Worm (Caenorhabditis elegans) whole organism, L2 larva: Measurements from ENCODE around the gene C16B8.4.

Experiments
- C34F6.9 ChIP-seq: fragments of 150-350 bp; optimal IDR thresholded peaks from 2 replicates; lab custom pipeline; 2014; ENCODE audit warnings: missing biosample characterization, missing genetic modification characterization
- F13H6.1 ChIP-seq: sonication (generic microtip); optimal IDR thresholded peaks from 2 replicates; lab custom pipeline; 2016; ENCODE audit warnings: missing genetic modification characterization, missing compliant biosample characterization
- R02D3.7 ChIP-seq: fragments of 150-350 bp; optimal IDR thresholded peaks from 2 replicates; lab custom pipeline; 2014; ENCODE audit warnings: missing biosample characterization, missing genetic modification characterization
- aly-2 ChIP-seq: fragments of 150-350 bp; optimal IDR thresholded peaks from 2 replicates; lab custom pipeline; 2014; ENCODE audit warnings: missing biosample characterization, missing genetic modification characterization
- blmp-1 ChIP-seq: sonication (generic microtip); optimal IDR thresholded peaks from 2 replicates; lab custom pipeline; 2017; ENCODE audit warnings: missing genetic modification characterization, mild to moderate bottlenecking, missing compliant biosample characterization, antibody characterized with exemption, moderate library complexity; ENCODE audit not compliant: insufficient read depth
- ceh-16 ChIP-seq: fragments of 150-350 bp; optimal IDR thresholded peaks from 2 replicates; lab custom pipeline; 2014; ENCODE audit warnings: missing biosample characterization, missing genetic modification characterization
- ceh-82 ChIP-seq: fragments of 150-350 bp; optimal IDR thresholded peaks from 2 replicates; lab custom pipeline; 2014; ENCODE audit warnings: missing biosample characterization, missing genetic modification characterization
- crh-2 ChIP-seq: sonication (generic microtip); optimal IDR thresholded peaks from 2 replicates; lab custom pipeline; 2017; ENCODE audit warnings: missing biosample characterization, missing genetic modification characterization
- elt-1 ChIP-seq: fragments of 150-350 bp; optimal IDR thresholded peaks from 2 replicates; lab custom pipeline; 2014; ENCODE audit warnings: missing biosample characterization, missing genetic modification characterization
- fos-1 ChIP-seq: fragments of 150-350 bp; optimal IDR thresholded peaks from 2 replicates; lab custom pipeline; 2014; ENCODE audit warnings: missing biosample characterization, missing genetic modification characterization
- gmeb-1 ChIP-seq: fragments of 150-350 bp; optimal IDR thresholded peaks from 2 replicates; lab custom pipeline; 2014; ENCODE audit warnings: missing biosample characterization, missing genetic modification characterization
- lin-39 ChIP-seq: fragments of 150-350 bp; optimal IDR thresholded peaks from 2 replicates; lab custom pipeline; 2014; ENCODE audit warnings: missing biosample characterization, missing genetic modification reagents, missing genetic modification characterization
- lsy-2 ChIP-seq, 2 experiments: fragments of 150-350 bp in 1 of 2; sonication (generic microtip) in 1 of 2; optimal IDR thresholded peaks; 2 replicates each; lab custom pipeline; 2014 to 2017; ENCODE audit warnings: missing biosample characterization in 2 of 2, missing genetic modification characterization in 2 of 2
- mab-5 ChIP-seq: fragments of 150-350 bp; optimal IDR thresholded peaks from 2 replicates; lab custom pipeline; 2014; ENCODE audit warnings: missing biosample characterization, missing genetic modification characterization
- mdl-1 ChIP-seq, 2 experiments: fragments of 150-350 bp in 1 of 2; sonication (generic microtip) in 1 of 2; optimal IDR thresholded peaks; 2 replicates each; lab custom pipeline; 2017; ENCODE audit warnings: missing biosample characterization in 2 of 2, missing genetic modification characterization in 2 of 2
- nhr-10 ChIP-seq: sonication (generic microtip); optimal IDR thresholded peaks from 2 replicates; lab custom pipeline; 2017; ENCODE audit warnings: missing biosample characterization, missing genetic modification characterization
- nhr-11 ChIP-seq: fragments of 150-350 bp; optimal IDR thresholded peaks from 2 replicates; lab custom pipeline; 2014; ENCODE audit warnings: missing biosample characterization, missing genetic modification characterization
- nhr-129 ChIP-seq: fragments of 150-350 bp; optimal IDR thresholded peaks from 2 replicates; lab custom pipeline; 2014; ENCODE audit warnings: missing biosample characterization, missing genetic modification characterization
- nhr-21 ChIP-seq: fragments of 150-350 bp; optimal IDR thresholded peaks from 2 replicates; lab custom pipeline; 2014; ENCODE audit warnings: missing biosample characterization, missing genetic modification characterization
- nhr-23 ChIP-seq: fragments of 150-350 bp; optimal IDR thresholded peaks from 2 replicates; lab custom pipeline; 2014; ENCODE audit warnings: missing biosample characterization, missing genetic modification reagents, missing genetic modification characterization
- nhr-237 ChIP-seq: fragments of 150-350 bp; optimal IDR thresholded peaks from 2 replicates; lab custom pipeline; 2014; ENCODE audit warnings: missing biosample characterization, missing genetic modification characterization
- nhr-77 ChIP-seq: fragments of 150-350 bp; optimal IDR thresholded peaks from 2 replicates; lab custom pipeline; 2014; ENCODE audit warnings: missing biosample characterization, missing genetic modification characterization
- sem-4 ChIP-seq: fragments of 150-350 bp; optimal IDR thresholded peaks from 2 replicates; lab custom pipeline; 2014; ENCODE audit warnings: missing biosample characterization, missing genetic modification reagents, missing genetic modification characterization
- skn-1 ChIP-seq: sonication (generic microtip); optimal IDR thresholded peaks from 2 replicates; lab custom pipeline; 2017; ENCODE audit warnings: missing biosample characterization, missing genetic modification characterization
- sma-3 ChIP-seq: sonication (generic microtip); optimal IDR thresholded peaks from 2 replicates; lab custom pipeline; 2016; ENCODE audit warnings: missing genetic modification reagents, missing genetic modification characterization, missing compliant biosample characterization
- sma-9 ChIP-seq, 2 experiments: fragments of 150-350 bp in 1 of 2; sonication (generic microtip) in 1 of 2; optimal IDR thresholded peaks; 2 replicates each; lab custom pipeline; 2014 to 2016; ENCODE audit warnings: missing genetic modification characterization in 2 of 2, mild to moderate bottlenecking in 1 of 2, missing biosample characterization in 1 of 2, missing compliant biosample characterization in 1 of 2, missing genetic modification reagents in 1 of 2, moderate library complexity in 1 of 2
- unc-39 ChIP-seq: fragments of 150-350 bp; optimal IDR thresholded peaks from 2 replicates; lab custom pipeline; 2014; ENCODE audit warnings: missing biosample characterization, missing genetic modification characterization
- unc-55 ChIP-seq: fragments of 150-350 bp; sonication (generic microtip); optimal IDR thresholded peaks from 3 replicates; lab custom pipeline; 2014; ENCODE audit warnings: missing biosample characterization, missing genetic modification reagents, missing genetic modification characterization
- unc-62 ChIP-seq: fragments of 150-350 bp; optimal IDR thresholded peaks from 2 replicates; lab custom pipeline; 2014; ENCODE audit warnings: missing biosample characterization, missing genetic modification reagents, missing genetic modification characterization
- ztf-1 ChIP-seq: fragments of 200-800 bp; sonication (Bioruptor generic); conservative IDR thresholded peaks from 2 replicates; pipeline ENCODE4 v1.3.6; 2022; ENCODE audit warnings: missing genetic modification characterization, missing compliant biosample characterization
- ztf-4 ChIP-seq: fragments of 150-350 bp; optimal IDR thresholded peaks from 2 replicates; lab custom pipeline; 2014; ENCODE audit warnings: missing biosample characterization, missing genetic modification characterization

Gene C16B8.4

ce11 chrX:3968209-3968960 lies 5.0 kb downstream of the C16B8.4 start, which contains the start of gene C16B8.3:
Gene C16B8.3, minus strand, starts transcription at chrX:3968634.
- TF ChIP-seq sma-9 (GFP tag; optimal IDR thresholded peaks at IDR 0.05; lab: Kevin White, UChicago) (peak; percentile 27), sma-9 (tag; optimal IDR thresholded peaks at IDR 0.05; lab: Kevin White, UChicago) (no peak), elt-1 (tag; lab: Kevin White, UChicago) (no peak), F13H6.1 (peak; percentile 2), mab-5 (tag; lab: Kevin White, UChicago) (no peak), gmeb-1 (tag; lab: Kevin White, UChicago) (peak; percentile 37), lin-39 (tag; lab: Kevin White, UChicago) (no peak), crh-2 (tag; lab: Kevin White, UChicago) (peak; percentile 61), fos-1 (tag; lab: Kevin White, UChicago) (peak; percentile 67), mdl-1 (tag; optimal IDR thresholded peaks at IDR 0.05; lab: Kevin White, UChicago) (peak in 1 of 2 experiments; percentile 11)

- no peak for TF ChIP-seq sem-4
- no peak for TF ChIP-seq lsy-2 (tag; optimal IDR thresholded peaks at IDR 0.05; lab: Kevin White, UChicago)
- TF ChIP-seq nhr-11 (tag; lab: Kevin White, UChicago): no peak
- TF ChIP-seq nhr-21 (tag; lab: Kevin White, UChicago): no peak
- no peak for TF ChIP-seq nhr-23 (tag; lab: Kevin White, UChicago)
- TF ChIP-seq nhr-237 (tag; lab: Kevin White, UChicago): no peak
Observed at ce11 chrX:3966332-3966731, 7.1 kb downstream of the C16B8.4 start, which contains the start of gene C16B8.2. Gene C16B8.2, minus strand, starts transcription at chrX:3966432.

ce11 chrX:3960345-3960744 lies 13.1 kb downstream of the C16B8.4 start:
- peak; percentile 16 for TF ChIP-seq unc-55
- TF ChIP-seq ztf-4 (tag; lab: Kevin White, UChicago): no peak

- TF ChIP-seq unc-62 (GFP tag; lab: Kevin White, UChicago) (no peak), nhr-10 (tag; lab: Kevin White, UChicago) (no peak), nhr-11 (tag; lab: Kevin White, UChicago) (no peak), ceh-16 (no peak), aly-2 (tag; lab: Kevin White, UChicago) (no peak), ztf-1 (GFP tag; lab: Robert Waterston, UW) (no peak), sem-4 (no peak), ceh-82 (tag; lab: Kevin White, UChicago) (no peak), nhr-77 (tag; lab: Kevin White, UChicago) (no peak), nhr-237 (tag; lab: Kevin White, UChicago) (no peak), skn-1 (tag; lab: Kevin White, UChicago) (no peak), R02D3.7 (no peak), sma-3 (GFP tag; lab: Kevin White, UChicago) (no peak)
- TF ChIP-seq, all 48 proteins: peak for 0
Observed at ce11 chrX:3959221-3959620, 14.2 kb downstream of the C16B8.4 start.

DNA sequence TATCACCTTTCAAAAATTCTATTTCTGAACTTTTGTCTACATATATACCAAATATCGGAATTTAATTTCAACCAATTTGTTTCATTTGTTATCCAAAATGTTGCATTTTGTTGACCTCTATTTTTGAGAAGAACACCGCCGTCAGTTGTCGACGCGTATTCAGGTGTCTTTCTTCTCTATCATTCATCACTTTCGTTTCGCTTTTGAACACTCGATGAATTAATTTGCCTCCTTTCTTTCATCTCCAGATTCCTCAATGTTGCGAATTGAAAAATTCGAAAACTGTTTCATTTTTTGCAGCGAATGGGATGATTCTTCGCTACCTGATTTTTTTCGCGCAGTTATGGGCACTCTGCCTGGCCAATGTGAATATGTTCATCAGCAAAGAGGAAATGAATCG lies 15.2 kb downstream of the C16B8.4 start, which contains the start of gene lin-18:
TSS of gene lin-18 (plus strand) at position 301 of the 400 bp plus-strand sequence.
- TF ChIP-seq unc-39 (tag; lab: Kevin White, UChicago) (no peak), blmp-1 (tag; lab: Kevin White, UChicago) (peak; percentile 52), lsy-2 (tag; optimal IDR thresholded peaks at IDR 0.05; lab: Kevin White, UChicago) (no peak)

DNA sequence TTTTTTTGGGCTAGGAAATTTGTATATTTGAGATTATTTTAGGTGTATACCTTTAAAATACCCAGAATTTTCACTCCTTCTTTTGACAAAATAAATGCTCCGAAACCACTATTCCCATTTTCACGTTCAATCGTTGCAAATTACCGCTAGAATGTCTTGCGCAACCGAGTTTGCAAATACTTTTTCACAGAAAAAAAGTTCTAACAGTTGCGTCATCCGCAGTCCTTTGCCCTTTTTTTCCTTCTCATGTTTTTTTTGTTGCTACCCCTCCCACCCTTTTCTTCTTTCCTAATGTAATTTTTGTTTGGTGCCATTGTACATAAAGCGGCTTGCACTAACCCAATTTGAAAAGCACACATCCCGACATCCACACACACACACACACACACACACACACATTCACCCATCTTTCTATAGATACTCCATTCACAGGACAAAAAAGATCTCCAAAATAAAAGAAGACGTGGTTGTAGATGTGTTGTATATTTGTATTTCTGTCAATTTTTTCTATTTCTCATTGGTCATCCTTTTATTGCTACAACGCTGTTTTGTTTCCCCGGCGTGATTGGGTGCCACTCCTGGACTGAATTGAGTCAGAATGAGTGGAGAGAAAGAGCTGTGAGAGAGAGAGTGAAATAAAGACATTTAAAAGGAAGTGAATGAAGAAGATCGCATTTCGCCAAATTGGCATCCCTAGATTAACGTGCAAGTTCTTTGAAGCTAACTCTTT lies 15.8 kb downstream of the C16B8.4 start:
- TF ChIP-seq C34F6.9 (tag; lab: Kevin White, UChicago) (peak; percentile 9), sem-4 (peak; percentile 33), F13H6.1 (no peak), nhr-129 (no peak)
- TF ChIP-seq, all 48 proteins: peak for 2
